Fruit fly (Drosophila melanogaster): ENCODE results near the gene RpS21.

RpS21 gene

dm6 chr2L:2864601-2865000 lies 8.7 kb downstream of the RpS21 start (continued):
- TF ChIP-seq Hr3 (GFP tag; optimal IDR thresholded peaks at IDR 0.05) = no peak
- no peak for TF ChIP-seq Mad (GFP tag; optimal IDR thresholded peaks at IDR 0.05)
- TF ChIP-seq CTCF (GFP tag; optimal IDR thresholded peaks at IDR 0.05) = no peak
- TF ChIP-seq CG42726 (GFP tag; IDR thresholded peaks at IDR 0.05; ENCODE audit: partially characterized antibody) = no peak
- no peak for TF ChIP-seq gem (tag; optimal IDR thresholded peaks at IDR 0.05)
- no peak for TF ChIP-seq CG33213 (GFP tag; optimal IDR thresholded peaks at IDR 0.05)
- TF ChIP-seq CG9215 (GFP tag; IDR thresholded peaks at IDR 0.05) = no peak
- TF ChIP-seq Adf1 (GFP tag; IDR thresholded peaks at IDR 0.05) = no peak
- TF ChIP-seq CG15479 (GFP tag; optimal IDR thresholded peaks at IDR 0.05) = no peak
- no peak for TF ChIP-seq esg (GFP tag; conservative IDR thresholded peaks at IDR 0.05)
- TF ChIP-seq Hmr (GFP tag; optimal IDR thresholded peaks at IDR 0.05) = peak; percentile 20
- TF ChIP-seq repo (GFP tag; optimal IDR thresholded peaks at IDR 0.05) = no peak
- TF ChIP-seq lbe (GFP tag; optimal IDR thresholded peaks at IDR 0.05) = no peak
- TF ChIP-seq CG1602 (GFP tag; optimal IDR thresholded peaks at IDR 0.05) = no peak
- peak; percentile 16 for TF ChIP-seq CG15601 (tag; optimal IDR thresholded peaks at IDR 0.05)
- no peak for TF ChIP-seq gsb (GFP tag; IDR thresholded peaks at IDR 0.05)
- TF ChIP-seq gcm (GFP tag; optimal IDR thresholded peaks at IDR 0.05) = peak; percentile 28
- no peak for TF ChIP-seq bab2 (GFP tag; optimal IDR thresholded peaks at IDR 0.05)
- 0 out of 2 replicates have a peak, but pooled peaks have one; percentile 10 for TF ChIP-seq E2f2 (GFP tag; IDR thresholded peaks at IDR 0.05)
- TF ChIP-seq D (optimal IDR thresholded peaks at IDR 0.05) = no peak
- TF ChIP-seq D (GFP tag; optimal IDR thresholded peaks at IDR 0.05) = peak; percentile 4
- TF ChIP-seq Scr (GFP tag; IDR thresholded peaks at IDR 0.05; ENCODE audit: partially characterized antibody) = no peak
- TF ChIP-seq D19B (GFP tag; optimal IDR thresholded peaks at IDR 0.05) = no peak
- no peak for TF ChIP-seq Pdp1 (GFP tag; optimal IDR thresholded peaks at IDR 0.05)
- TF ChIP-seq dpn (GFP tag; optimal IDR thresholded peaks at IDR 0.05) = no peak
- no peak for TF ChIP-seq CG7928 (GFP tag; optimal IDR thresholded peaks at IDR 0.05)
- no peak for TF ChIP-seq cg (GFP tag; optimal IDR thresholded peaks at IDR 0.05)
- no peak for TF ChIP-seq pum (GFP tag; optimal IDR thresholded peaks at IDR 0.05)
- no peak for TF ChIP-seq NK7.1 (GFP tag; optimal IDR thresholded peaks at IDR 0.05)
- no peak for TF ChIP-seq CG8290 (GFP tag; optimal IDR thresholded peaks at IDR 0.05)
- TF ChIP-seq CG8290 (tag; optimal IDR thresholded peaks at IDR 0.05) = peak in 1 of 2 experiments; percentile 62
- no peak for TF ChIP-seq Dbx (GFP tag; IDR thresholded peaks at IDR 0.05)
- TF ChIP-seq kay (GFP tag; optimal IDR thresholded peaks at IDR 0.05) = no peak
- no peak for TF ChIP-seq CG34376 (GFP tag; optimal IDR thresholded peaks at IDR 0.05)
- no peak for TF ChIP-seq org-1 (GFP tag; optimal IDR thresholded peaks at IDR 0.05)
- TF ChIP-seq lmd (GFP tag; IDR thresholded peaks at IDR 0.05) = no peak
- TF ChIP-seq CG14050 (GFP tag; IDR thresholded peaks at IDR 0.05) = no peak
- TF ChIP-seq sc (optimal IDR thresholded peaks at IDR 0.05) = no peak
- TF ChIP-seq sc (GFP tag; optimal IDR thresholded peaks at IDR 0.05) = no peak
- TF ChIP-seq Awh (GFP tag; IDR thresholded peaks at IDR 0.05) = peak; percentile 24; the same call in 1 of the 2 replicates
- no peak for TF ChIP-seq danr (GFP tag; IDR thresholded peaks at IDR 0.05)
- no peak for TF ChIP-seq Abd-B (GFP tag; optimal IDR thresholded peaks at IDR 0.05)
- TF ChIP-seq nmo (GFP tag; optimal IDR thresholded peaks at IDR 0.05) = no peak
- peak; percentile 34 for TF ChIP-seq D19A (tag; optimal IDR thresholded peaks at IDR 0.05)
- TF ChIP-seq CG12769 (tag; optimal IDR thresholded peaks at IDR 0.05) = no peak
- TF ChIP-seq chif (GFP tag; optimal IDR thresholded peaks at IDR 0.05) = no peak
- TF ChIP-seq pzg (GFP tag; optimal IDR thresholded peaks at IDR 0.05) = no peak
- no peak for TF ChIP-seq CG32532 (GFP tag; IDR thresholded peaks at IDR 0.05)
- no peak for TF ChIP-seq CG13624 (GFP tag; optimal IDR thresholded peaks at IDR 0.05)
- no peak for TF ChIP-seq CG3163 (GFP tag; optimal IDR thresholded peaks at IDR 0.05)
- TF ChIP-seq CG8924 (tag; optimal IDR thresholded peaks at IDR 0.05) = no peak
- no peak for TF ChIP-seq Dref (GFP tag; IDR thresholded peaks at IDR 0.05)
- no peak for TF ChIP-seq CG6765 (GFP tag; optimal IDR thresholded peaks at IDR 0.05)
- TF ChIP-seq C15 (GFP tag; IDR thresholded peaks at IDR 0.05) = no peak

All from whole organism, embryonic.